Fruit fly (Drosophila melanogaster) whole organism, wandering third instar larva: ENCODE measurements around the gene CG6293.
"Not testable (repeated sequence)": the region's sequence is repeated elsewhere in the genome, so short reads cannot be mapped to it uniquely, and the experiment has no call there.

Experiments used
- CG32264 ChIP-seq: fragments of 200-800 bp; sonication (Bioruptor generic); optimal IDR thresholded peaks from 2 replicates; lab custom pipeline; 2016; ENCODE audit warnings: missing biosample characterization, missing genetic modification characterization
- CrebA ChIP-seq: fragments of 200-800 bp; sonication (Bioruptor generic); optimal IDR thresholded peaks from 2 replicates; lab custom pipeline; 2016; ENCODE audit warnings: missing biosample characterization, mild to moderate bottlenecking, missing genetic modification characterization, borderline replicate concordance
- dl ChIP-seq, 2 experiments: fragments of 175-275, 200-275 bp in 1 of 2; fragments of 200-275 bp in 1 of 2; sonication (Bioruptor generic); optimal IDR thresholded peaks; lab custom pipeline; 2018; ENCODE audit warnings: mild to moderate bottlenecking in 2 of 2, missing biosample characterization in 2 of 2, missing genetic modification characterization in 2 of 2, moderate library complexity in 2 of 2; ENCODE audit not compliant: partially characterized antibody in 2 of 2, insufficient read depth in 1 of 2
- foxo ChIP-seq, 2 experiments: fragments of 200-800 bp; sonication (Bioruptor generic); optimal IDR thresholded peaks; 2 replicates in 1 of 2; 3 replicates in 1 of 2; lab custom pipeline; 2016 to 2017; ENCODE audit warnings: missing biosample characterization in 2 of 2, missing genetic modification characterization in 2 of 2
- h ChIP-seq: fragments of 200-800 bp; sonication (Bioruptor generic); optimal IDR thresholded peaks from 3 replicates; lab custom pipeline; 2016; ENCODE audit warnings: missing biosample characterization, mild to moderate bottlenecking, missing genetic modification characterization
- jim ChIP-seq: fragments of 175-275, 200-325 bp; sonication (Bioruptor generic); optimal IDR thresholded peaks from 2 replicates; lab custom pipeline; 2016; ENCODE audit warnings: missing biosample characterization, mild to moderate bottlenecking, missing genetic modification characterization
- psq ChIP-seq: fragments of 200-800 bp; sonication (Bioruptor generic); optimal IDR thresholded peaks from 3 replicates; lab custom pipeline; 2017; ENCODE audit warnings: missing biosample characterization, mild to moderate bottlenecking, missing genetic modification characterization, moderate library complexity
- usp ChIP-seq: fragments of >200 bp; optimal IDR thresholded peaks from 2 replicates; lab custom pipeline; 2017; ENCODE audit warnings: missing biosample characterization, missing genetic modification characterization

DNA sequence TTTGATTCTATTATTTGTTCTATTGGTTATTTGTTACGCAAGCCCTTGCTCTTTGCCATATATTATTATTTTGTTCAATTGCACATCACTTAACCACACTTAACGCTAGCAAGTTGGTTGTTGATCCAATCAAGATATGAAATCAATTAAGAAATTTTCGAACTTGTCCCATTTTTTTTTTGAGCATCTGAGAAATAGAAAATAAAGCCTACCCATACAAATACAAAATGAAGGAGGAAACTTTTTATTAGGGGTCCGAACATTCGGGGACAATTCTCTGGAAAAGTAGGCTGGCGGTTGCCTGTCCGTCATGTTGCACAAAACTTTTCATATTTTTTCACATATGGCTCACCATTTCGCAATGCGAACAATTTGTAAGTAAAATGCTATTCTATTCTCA lies 29.2 kb upstream of the CG6293 start, which contains the start of gene CG18545:
- TF ChIP-seq CG32264 (GFP tag; lab: Kevin White, UChicago); CrebA (GFP tag; lab: Kevin White, UChicago); usp (GFP tag; lab: Kevin White, UChicago); h; jim; psq; foxo (GFP tag; optimal IDR thresholded peaks at IDR 0.05; lab: Kevin White, UChicago); dl (GFP tag; optimal IDR thresholded peaks at IDR 0.05; lab: Kevin White, UChicago; ENCODE audit: insufficient read depth in 1 of 2, partially characterized antibody in 2 of 2): not testable (repeated sequence)
